Fruit fly (Drosophila melanogaster) whole organism, embryonic: Measurements from ENCODE around the gene CG5050.

Source experiments
- Ada2b ChIP-seq: fragments of 200-800 bp; sonication (Bioruptor generic); IDR thresholded peaks from 2 replicates; pipeline ENCODE4 v1.3.6; 2022; ENCODE audit warnings: missing biosample characterization, missing genetic modification characterization
- B-H1 ChIP-seq: fragments of 200-800 bp; sonication (Bioruptor generic); IDR thresholded peaks from 3 replicates; pipeline ENCODE4 v1.3.6; 2022; ENCODE audit warnings: missing biosample characterization, missing genetic modification characterization
- BEAF-32 ChIP-seq: fragments of 200-800 bp; sonication (Bioruptor generic); optimal IDR thresholded peaks from 3 replicates; lab custom pipeline; 2017; ENCODE audit warnings: missing biosample characterization, missing genetic modification characterization, mild to moderate bottlenecking, moderate library complexity, missing genetic modification reagents
- CG10366 ChIP-seq: fragments of 200-800 bp; sonication (Bioruptor generic); IDR thresholded peaks from 2 replicates; pipeline ENCODE4 v1.3.6; 2022; ENCODE audit warnings: missing biosample characterization, missing genetic modification characterization
- CG10462 ChIP-seq: fragments of 200-800 bp; sonication (Bioruptor generic); optimal IDR thresholded peaks from 2 replicates; lab custom pipeline; 2016; ENCODE audit warnings: missing biosample characterization, missing genetic modification characterization
- CG11247 ChIP-seq: fragments of 200-800 bp; sonication (Bioruptor generic); IDR thresholded peaks from 2 replicates; pipeline ENCODE4 v1.3.6; 2022; ENCODE audit warnings: missing biosample characterization, missing genetic modification characterization
- CG11398 ChIP-seq: fragments of 200-800 bp; sonication (Bioruptor generic); optimal IDR thresholded peaks from 2 replicates; lab custom pipeline; 2016; ENCODE audit warnings: missing biosample characterization, missing genetic modification characterization
- CG11504 ChIP-seq: fragments of 200-800 bp; sonication (Bioruptor generic); optimal IDR thresholded peaks from 3 replicates; lab custom pipeline; 2019; ENCODE audit warnings: missing biosample characterization, mild to moderate bottlenecking, missing genetic modification characterization, moderate library complexity
- CG1233 ChIP-seq: fragments of 200-800 bp; sonication (Bioruptor generic); optimal IDR thresholded peaks from 4 replicates; lab custom pipeline; 2018; ENCODE audit warnings: missing biosample characterization, mild to moderate bottlenecking, missing genetic modification characterization
- CG14667 ChIP-seq: fragments of 200-800 bp; sonication (Bioruptor generic); IDR thresholded peaks from 2 replicates; pipeline ENCODE4 v1.3.6; 2022; ENCODE audit warnings: missing biosample characterization, missing genetic modification characterization
- CG17385 ChIP-seq: fragments of 200-800 bp; sonication (Bioruptor generic); optimal IDR thresholded peaks from 3 replicates; lab custom pipeline; 2018; ENCODE audit warnings: missing biosample characterization, mild to moderate bottlenecking, missing genetic modification characterization
- CG18599 ChIP-seq: fragments of 200-800 bp; sonication (Bioruptor generic); optimal IDR thresholded peaks from 3 replicates; lab custom pipeline; 2017; ENCODE audit warnings: missing biosample characterization, missing genetic modification characterization, mild to moderate bottlenecking, moderate library complexity, missing genetic modification reagents
- CG2712 ChIP-seq: fragments of 200-800 bp; optimal IDR thresholded peaks from 3 replicates; lab custom pipeline; 2019; ENCODE audit warnings: missing biosample characterization, mild to moderate bottlenecking, missing genetic modification characterization, moderate library complexity
- CG31224 ChIP-seq: fragments of 200-800 bp; sonication (Bioruptor generic); IDR thresholded peaks from 2 replicates; pipeline ENCODE4 v1.3.6; 2022; ENCODE audit warnings: missing biosample characterization, missing genetic modification characterization
- CG31388 ChIP-seq: fragments of 200-800 bp; sonication (Bioruptor generic); optimal IDR thresholded peaks from 2 replicates; lab custom pipeline; 2016; ENCODE audit warnings: missing biosample characterization, missing genetic modification characterization
- CG34422 ChIP-seq: fragments of 200-800 bp; sonication (Bioruptor generic); IDR thresholded peaks from 3 replicates; pipeline ENCODE4 v1.3.6; 2022; ENCODE audit warnings: missing biosample characterization, missing genetic modification characterization
- CG4424 ChIP-seq: fragments of 200-800 bp; sonication (Bioruptor generic); optimal IDR thresholded peaks from 3 replicates; lab custom pipeline; 2016; ENCODE audit warnings: missing biosample characterization, missing genetic modification characterization
- CG6175 ChIP-seq: fragments of 200-800 bp; sonication (Bioruptor generic); IDR thresholded peaks from 3 replicates; pipeline ENCODE4 v1.3.6; 2022; ENCODE audit warnings: missing biosample characterization, missing genetic modification characterization
- CG6689 ChIP-seq: fragments of 200-800 bp; sonication (Bioruptor generic); IDR thresholded peaks from 2 replicates; pipeline ENCODE4 v1.3.6; 2022; ENCODE audit warnings: missing biosample characterization, missing genetic modification characterization
- CG6791 ChIP-seq: fragments of 200-800 bp; sonication (Bioruptor generic); IDR thresholded peaks from 3 replicates; pipeline ENCODE4 v1.3.6; 2022; ENCODE audit warnings: missing biosample characterization, missing genetic modification characterization; ENCODE audit not compliant: partially characterized antibody
- CG9876 ChIP-seq: fragments of 200-800 bp; sonication (Bioruptor generic); optimal IDR thresholded peaks from 2 replicates; lab custom pipeline; 2016; ENCODE audit warnings: missing biosample characterization, missing genetic modification characterization
- Dref ChIP-seq: fragments of 200-800 bp; sonication (Bioruptor generic); IDR thresholded peaks from 2 replicates; pipeline ENCODE4 v1.3.6; 2022; ENCODE audit warnings: missing biosample characterization, missing genetic modification characterization
- H15 ChIP-seq: fragments of 200-800 bp; sonication (Bioruptor generic); IDR thresholded peaks from 3 replicates; pipeline ENCODE4 v1.3.6; 2022; ENCODE audit warnings: missing biosample characterization, missing genetic modification characterization
- Hmr ChIP-seq: fragments of 200-800 bp; sonication (Bioruptor generic); optimal IDR thresholded peaks from 3 replicates; lab custom pipeline; 2017; ENCODE audit warnings: mild to moderate bottlenecking, missing biosample characterization, missing genetic modification reagents, missing genetic modification characterization
- Hsf ChIP-seq: fragments of 200-800 bp; sonication (Bioruptor generic); optimal IDR thresholded peaks from 3 replicates; lab custom pipeline; 2016; ENCODE audit warnings: missing biosample characterization, missing genetic modification characterization
- Lhr ChIP-seq: fragments of 200-800 bp; sonication (Bioruptor generic); optimal IDR thresholded peaks from 3 replicates; lab custom pipeline; 2017; ENCODE audit warnings: mild to moderate bottlenecking, missing biosample characterization, missing genetic modification reagents, missing genetic modification characterization
- MBD-R2 ChIP-seq: fragments of 200-800 bp; sonication (Bioruptor generic); IDR thresholded peaks from 2 replicates; pipeline ENCODE4 v1.3.6; 2022; ENCODE audit warnings: missing biosample characterization, missing genetic modification characterization
- MESR4 ChIP-seq: fragments of 200-800 bp; sonication (Bioruptor generic); optimal IDR thresholded peaks from 2 replicates; lab custom pipeline; 2018; ENCODE audit warnings: missing biosample characterization, mild to moderate bottlenecking, missing genetic modification characterization, moderate library complexity
- Nf-YC ChIP-seq: fragments of 200-800 bp; optimal IDR thresholded peaks from 3 replicates; lab custom pipeline; 2019; ENCODE audit warnings: missing biosample characterization, mild to moderate bottlenecking, missing genetic modification characterization, moderate library complexity
- Optix ChIP-seq: fragments of 200-800 bp; sonication (Bioruptor generic); IDR thresholded peaks from 3 replicates; pipeline ENCODE4 v1.3.6; 2022; ENCODE audit warnings: missing biosample characterization, missing genetic modification characterization
- Taf1 ChIP-seq: fragments of 200-800 bp; sonication (Bioruptor generic); IDR thresholded peaks from 2 replicates; pipeline ENCODE4 v1.3.6; 2022; ENCODE audit warnings: missing biosample characterization, missing genetic modification characterization
- Tbp ChIP-seq: fragments of >200 bp; optimal IDR thresholded peaks from 2 replicates; lab custom pipeline; 2018; ENCODE audit warnings: missing biosample characterization, missing genetic modification characterization
- ab ChIP-seq: fragments of 200-800 bp; sonication (Bioruptor generic); optimal IDR thresholded peaks from 2 replicates; lab custom pipeline; 2016; ENCODE audit warnings: missing biosample characterization, missing genetic modification characterization
- ac ChIP-seq: fragments of 200-800 bp; sonication (Bioruptor generic); optimal IDR thresholded peaks from 3 replicates; lab custom pipeline; 2017; ENCODE audit warnings: missing biosample characterization, mild to moderate bottlenecking, missing genetic modification characterization
- crc ChIP-seq: fragments of 200-800 bp; sonication (Bioruptor generic); optimal IDR thresholded peaks from 2 replicates; lab custom pipeline; 2016; ENCODE audit warnings: missing biosample characterization, missing genetic modification characterization
- crol ChIP-seq: fragments of 200-800 bp; sonication (Bioruptor generic); IDR thresholded peaks from 2 replicates; pipeline ENCODE4 v1.3.6; 2022; ENCODE audit warnings: missing biosample characterization, missing genetic modification characterization
- crp ChIP-seq, 2 experiments: fragments of 200-800 bp; sonication (Bioruptor generic); optimal IDR thresholded peaks; 2 replicates in 1 of 2; 3 replicates in 1 of 2; lab custom pipeline; 2017; ENCODE audit warnings: missing biosample characterization in 2 of 2, missing genetic modification characterization in 2 of 2, mild to moderate bottlenecking in 1 of 2, moderate library complexity in 1 of 2
- cwo ChIP-seq: fragments of 200-800 bp; sonication (Bioruptor generic); optimal IDR thresholded peaks from 3 replicates; lab custom pipeline; 2017; ENCODE audit warnings: missing biosample characterization, missing genetic modification characterization, mild to moderate bottlenecking, moderate library complexity, missing genetic modification reagents
- dati ChIP-seq: fragments of 200-800 bp; sonication (Bioruptor generic); IDR thresholded peaks from 2 replicates; pipeline ENCODE4 v1.3.6; 2022; ENCODE audit warnings: missing biosample characterization, missing genetic modification characterization
- dpn ChIP-seq, 2 experiments: fragments of 200-800 bp; sonication (Bioruptor generic); optimal IDR thresholded peaks; 3 replicates each; lab custom pipeline; 2016; ENCODE audit warnings: missing biosample characterization in 2 of 2, missing genetic modification characterization in 2 of 2
- her ChIP-seq: fragments of 200-800 bp; sonication (Bioruptor generic); optimal IDR thresholded peaks from 2 replicates; lab custom pipeline; 2016; ENCODE audit warnings: missing biosample characterization, missing genetic modification characterization
- jigr1 ChIP-seq: fragments of 200-800 bp; sonication (Bioruptor generic); IDR thresholded peaks from 3 replicates; pipeline ENCODE4 v1.3.6; 2022; ENCODE audit warnings: missing biosample characterization, missing genetic modification characterization
- kay ChIP-seq: fragments of 200-800 bp; sonication (Bioruptor generic); optimal IDR thresholded peaks from 2 replicates; lab custom pipeline; 2016; ENCODE audit warnings: missing biosample characterization, missing genetic modification characterization
- ken ChIP-seq: fragments of 200-800 bp; sonication (Bioruptor generic); IDR thresholded peaks from 3 replicates; pipeline ENCODE4 v1.3.6; 2022; ENCODE audit warnings: missing biosample characterization, missing genetic modification characterization
- mirr ChIP-seq: fragments of 200-800 bp; sonication (Bioruptor generic); optimal IDR thresholded peaks from 3 replicates; lab custom pipeline; 2018; ENCODE audit warnings: missing biosample characterization, mild to moderate bottlenecking, missing genetic modification characterization
- peb ChIP-seq: fragments of 200-800 bp; sonication (Bioruptor generic); IDR thresholded peaks from 2 replicates; pipeline ENCODE4 v1.3.6; 2022; ENCODE audit warnings: missing biosample characterization, missing genetic modification characterization
- phol ChIP-seq: fragments of 200-800 bp; sonication (Bioruptor generic); optimal IDR thresholded peaks from 3 replicates; lab custom pipeline; 2018; ENCODE audit warnings: missing biosample characterization, mild to moderate bottlenecking, missing genetic modification characterization, moderate library complexity
- seq ChIP-seq: fragments of 200-800 bp; sonication (Bioruptor generic); IDR thresholded peaks from 2 replicates; pipeline ENCODE4 v1.3.6; 2022; ENCODE audit warnings: missing biosample characterization, missing genetic modification characterization
- zen ChIP-seq: fragments of 200-800 bp; sonication (Bioruptor generic); optimal IDR thresholded peaks from 3 replicates; lab custom pipeline; 2018; ENCODE audit warnings: missing biosample characterization, mild to moderate bottlenecking, missing genetic modification characterization, moderate library complexity

CG5050 gene

dm6 chr2L:17427929-17428456 is 24.7 kb upstream of the CG5050 start (continued):
- TF ChIP-seq kay (no peak), dati (GFP tag; lab: Robert Waterston, UW) (no peak), CG6689 (GFP tag; lab: Robert Waterston, UW) (0 out of 2 replicates have a peak, but pooled peaks have one; percentile 17), Ada2b (GFP tag; lab: Robert Waterston, UW) (0 out of 2 replicates have a peak, but pooled peaks have one; percentile 10), MESR4 (GFP tag; lab: Kevin White, UChicago) (no peak), her (GFP tag; lab: Kevin White, UChicago) (no peak), ab (GFP tag; lab: Kevin White, UChicago) (no peak), dpn (GFP tag; optimal IDR thresholded peaks at IDR 0.05; lab: Kevin White, UChicago) (no peak), CG11247 (peak; percentile 39; the same call in 1 of the 2 replicates), seq (no peak; the same call in 1 of the 2 replicates), CG31388 (GFP tag; lab: Kevin White, UChicago) (no peak), Tbp (GFP tag; lab: Kevin White, UChicago) (no peak), CG6791 (GFP tag; lab: Robert Waterston, UW) (no peak), Lhr (GFP tag; lab: Kevin White, UChicago) (no peak), B-H1 (GFP tag; lab: Robert Waterston, UW) (no peak), CG2712 (tag; lab: Kevin White, UChicago) (no peak), jigr1 (GFP tag; lab: Robert Waterston, UW) (no peak), CG11504 (peak; percentile 22), Optix (GFP tag; lab: Robert Waterston, UW) (no peak), ken (no peak), phol (tag; lab: Kevin White, UChicago) (no peak), Hsf (GFP tag; lab: Kevin White, UChicago) (no peak), zen (tag; lab: Kevin White, UChicago) (no peak), crc (GFP tag; lab: Kevin White, UChicago) (no peak), CG31224 (GFP tag; lab: Robert Waterston, UW) (no peak), CG6175 (GFP tag; lab: Robert Waterston, UW) (no peak), CG14667 (GFP tag; lab: Robert Waterston, UW) (no peak), crol (GFP tag; lab: Robert Waterston, UW) (no peak)
- TF ChIP-seq, all 482 proteins: peak for 87

DNA sequence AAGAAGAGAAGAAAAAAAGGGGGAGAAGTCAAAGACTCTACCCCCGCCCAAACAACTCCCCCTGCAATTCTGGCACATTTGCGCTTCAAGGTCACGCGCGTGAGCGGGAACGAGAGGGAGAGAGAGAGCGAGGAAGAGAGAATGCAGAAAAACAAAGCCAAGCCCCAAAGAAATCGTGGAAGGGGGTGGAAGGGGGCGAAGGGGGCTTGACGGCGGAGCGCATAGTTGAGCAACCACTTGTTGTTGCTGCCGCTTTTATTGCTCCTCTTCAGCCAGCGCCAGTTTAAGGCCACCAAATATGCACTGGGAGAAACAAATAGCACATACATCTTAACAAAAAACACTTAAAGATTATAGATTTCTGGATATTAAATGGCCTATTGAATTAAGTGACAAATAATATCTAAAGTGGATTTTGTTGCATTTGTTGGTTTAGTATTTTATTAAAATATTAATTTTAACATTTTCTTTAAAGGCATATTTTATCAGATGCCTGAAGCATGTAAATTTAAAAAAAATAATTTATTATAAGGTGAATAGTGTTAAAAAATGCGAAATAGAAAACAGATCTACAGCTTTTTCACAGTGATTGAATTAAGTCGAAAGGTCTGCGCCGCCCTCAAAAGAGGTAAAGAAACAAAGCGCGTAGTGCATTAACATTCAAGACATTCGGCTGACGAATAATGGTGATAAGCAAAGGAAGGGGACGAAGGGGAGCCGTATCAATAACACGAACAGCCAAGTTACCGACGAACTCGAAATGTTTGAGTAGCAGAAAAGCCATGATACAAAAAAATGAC is 22.7 kb upstream of the CG5050 start:
- TF ChIP-seq CG11398 (GFP tag; lab: Kevin White, UChicago) (peak; percentile 73), CG34422 (GFP tag; lab: Robert Waterston, UW) (peak; percentile 96), CG17385 (GFP tag; lab: Kevin White, UChicago) (peak; percentile 94), CG2712 (tag; lab: Kevin White, UChicago) (peak; percentile 99), peb (peak; percentile 92), Dref (GFP tag; lab: Robert Waterston, UW) (no peak), Hmr (GFP tag; lab: Kevin White, UChicago) (peak; percentile 95), CG4424 (GFP tag; lab: Kevin White, UChicago) (peak; percentile 97), Nf-YC (peak; percentile 91), H15 (GFP tag; lab: Robert Waterston, UW) (peak; percentile 90), mirr (GFP tag; lab: Kevin White, UChicago) (peak; percentile 4), BEAF-32 (GFP tag; lab: Kevin White, UChicago) (no peak), CG10366 (peak; percentile 68), CG9876 (no peak), CG1233 (GFP tag; lab: Kevin White, UChicago) (peak; percentile 96), Taf1 (peak; percentile 55), CG18599 (GFP tag; lab: Kevin White, UChicago) (peak; percentile 95), CG10462 (GFP tag; lab: Kevin White, UChicago) (peak; percentile 29), MBD-R2 (GFP tag; lab: Robert Waterston, UW) (peak; percentile 39; the same call in 1 of the 2 replicates), ac (no peak), cwo (GFP tag; lab: Kevin White, UChicago) (peak; percentile 94), Tbp (GFP tag; lab: Kevin White, UChicago) (no peak), crp (GFP tag; optimal IDR thresholded peaks at IDR 0.05; lab: Kevin White, UChicago) (peak in 1 of 2 experiments; percentile 44)
